Worm (Caenorhabditis elegans): ENCODE data around the gene scl-3.

ce11 chrIV:13086705-13087104 is 27.3 kb downstream of the scl-3 start, which contains the start of gene spin-2:
- TF ChIP-seq B0310.2 (tag; optimal IDR thresholded peaks at IDR 0.05) (no peak), ama-1 (optimal IDR thresholded peaks at IDR 0.05) (no peak)

Data from whole organism, early embryonic.